Worm (Caenorhabditis elegans): ENCODE measurements around the gene eat-20.

eat-20 gene

DNA sequence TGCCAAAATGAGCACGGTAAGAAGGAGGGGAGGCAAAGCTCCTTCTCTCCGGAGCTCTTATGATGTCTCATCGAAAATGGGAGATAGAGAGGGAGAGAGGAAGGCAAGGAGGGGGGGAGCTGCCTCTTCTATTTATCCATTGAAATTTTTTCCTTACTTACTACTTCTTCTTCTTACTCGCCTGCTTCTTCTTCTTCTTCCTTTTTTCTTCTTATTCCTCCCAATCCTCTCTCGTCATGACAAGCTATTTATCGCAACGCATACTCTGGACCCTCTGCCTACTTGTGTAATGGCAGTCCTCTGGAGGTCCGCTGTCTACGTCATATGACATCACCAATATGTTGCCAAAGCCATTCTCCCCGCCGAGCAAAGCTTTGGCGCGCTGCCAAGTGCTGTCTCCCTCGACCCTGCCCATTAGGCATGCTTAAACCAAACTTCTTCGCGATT is 25.4 kb downstream of the eat-20 start:
- TF ChIP-seq hnd-1 (tag; optimal IDR thresholded peaks at IDR 0.05): no peak
- no peak for TF ChIP-seq ama-1 (optimal IDR thresholded peaks at IDR 0.05)
- TF ChIP-seq sea-1 (GFP tag; conservative IDR thresholded peaks at IDR 0.05): no peak
- TF ChIP-seq tra-4 (tag; optimal IDR thresholded peaks at IDR 0.05): no peak
- TF ChIP-seq B0310.2 (tag; optimal IDR thresholded peaks at IDR 0.05): no peak
- peak; percentile 64 for TF ChIP-seq hmg-4 (GFP tag; optimal IDR thresholded peaks at IDR 0.05)
- no peak for TF ChIP-seq tbx-37 (GFP tag; conservative IDR thresholded peaks at IDR 0.05)
- peak; percentile 11 for TF ChIP-seq F13C5.2 (tag; optimal IDR thresholded peaks at IDR 0.05)
- no peak for TF ChIP-seq ets-7 (tag; optimal IDR thresholded peaks at IDR 0.05)

DNA sequence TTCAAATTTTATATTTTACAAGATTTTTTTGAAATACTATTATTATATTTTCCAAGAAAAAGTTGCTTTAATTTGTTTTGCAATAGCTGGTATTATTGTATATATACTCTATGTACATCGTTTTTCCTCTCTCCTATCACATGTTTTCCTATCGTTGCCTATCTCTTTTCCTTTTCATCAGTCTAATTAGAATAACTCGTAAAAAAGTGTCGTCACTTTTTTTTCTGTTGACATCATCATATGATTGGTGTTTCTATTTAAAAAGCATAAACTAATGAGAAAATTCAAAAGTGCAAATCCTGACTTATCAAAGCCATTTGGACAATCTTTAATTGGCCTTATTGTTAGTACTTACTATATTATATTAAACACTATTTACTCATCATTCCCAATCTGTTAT is 26.2 kb downstream of the eat-20 start:
- TF ChIP-seq ceh-13 (GFP tag; optimal IDR thresholded peaks at IDR 0.05): no peak
- TF ChIP-seq ets-7 (tag; optimal IDR thresholded peaks at IDR 0.05): no peak
- no peak for TF ChIP-seq ceh-36 (tag; optimal IDR thresholded peaks at IDR 0.05)
- no peak for TF ChIP-seq scrt-1 (GFP tag; IDR thresholded peaks at IDR 0.05)
- TF ChIP-seq hmbx-1 (tag; optimal IDR thresholded peaks at IDR 0.05): no peak

DNA sequence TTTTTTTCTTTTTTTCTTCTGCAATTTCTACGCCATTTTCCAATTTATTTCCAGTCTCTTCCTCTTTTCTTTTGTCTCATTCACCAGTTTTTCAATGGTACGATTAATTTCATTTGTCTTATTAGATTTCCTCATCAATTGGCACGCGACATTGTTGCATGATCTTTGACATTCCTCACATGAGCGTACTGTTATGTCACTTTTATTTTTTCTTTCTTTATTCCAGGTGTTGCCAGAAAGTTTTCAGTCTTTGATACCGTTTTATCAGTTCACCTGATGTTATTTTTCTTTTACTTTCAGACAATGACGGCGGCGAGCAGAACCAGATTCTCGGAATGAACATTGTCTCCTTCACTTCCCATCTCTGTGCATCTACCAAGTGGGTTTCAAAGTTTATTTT is 27.6 kb downstream of the eat-20 start, which contains the start of the genes olrn-1 and C02C6.14:
Gene olrn-1 (plus strand): TSS at position 301 of the 400 bp plus-strand sequence.
Gene C02C6.14 (plus strand): TSS at position 304 of the 400 bp plus-strand sequence.
- no peak for TF ChIP-seq tra-4 (tag; optimal IDR thresholded peaks at IDR 0.05)
- TF ChIP-seq hnd-1 (tag; optimal IDR thresholded peaks at IDR 0.05): no peak
- no peak for TF ChIP-seq F13C5.2 (tag; optimal IDR thresholded peaks at IDR 0.05)
- no peak for TF ChIP-seq scrt-1 (GFP tag; IDR thresholded peaks at IDR 0.05)
- TF ChIP-seq ceh-13 (GFP tag; optimal IDR thresholded peaks at IDR 0.05): no peak
- TF ChIP-seq hmbx-1 (tag; optimal IDR thresholded peaks at IDR 0.05): no peak
- no peak for TF ChIP-seq ets-7 (tag; optimal IDR thresholded peaks at IDR 0.05)
- no peak for TF ChIP-seq aly-1 (tag; optimal IDR thresholded peaks at IDR 0.05)
- TF ChIP-seq tbx-11 (GFP tag; IDR thresholded peaks at IDR 0.05): no peak
- TF ChIP-seq ama-1 (optimal IDR thresholded peaks at IDR 0.05): no peak
- no peak for TF ChIP-seq hmg-4 (GFP tag; optimal IDR thresholded peaks at IDR 0.05)
- no peak for TF ChIP-seq tbx-37 (GFP tag; conservative IDR thresholded peaks at IDR 0.05)
- TF ChIP-seq sea-1 (GFP tag; conservative IDR thresholded peaks at IDR 0.05): no peak
- TF ChIP-seq B0310.2 (tag; optimal IDR thresholded peaks at IDR 0.05): no peak
- TF ChIP-seq pes-1 (GFP tag; IDR thresholded peaks at IDR 0.05): no peak
- no peak for TF ChIP-seq flt-1 (GFP tag; IDR thresholded peaks at IDR 0.05)
- TF ChIP-seq ceh-36 (tag; optimal IDR thresholded peaks at IDR 0.05): no peak

DNA sequence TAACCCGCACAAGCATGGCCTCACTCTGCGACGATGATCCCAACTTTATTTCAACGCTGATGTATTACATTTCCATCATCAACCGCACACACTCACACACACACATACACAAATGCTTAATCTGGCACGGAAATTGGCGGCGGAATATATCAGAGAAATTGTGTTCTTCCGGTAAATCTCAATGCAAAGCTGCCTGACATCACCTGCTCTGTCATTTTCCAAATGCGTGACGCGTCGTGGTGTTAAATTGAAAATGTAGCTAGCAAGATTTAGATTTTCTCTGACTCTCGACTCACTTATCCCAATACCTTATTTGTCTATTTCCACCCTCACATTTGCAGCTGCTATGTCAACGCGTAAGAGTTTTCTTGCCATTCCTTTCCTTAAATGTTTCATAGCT is 29.5 kb downstream of the eat-20 start:
- TF ChIP-seq hmbx-1 (tag; optimal IDR thresholded peaks at IDR 0.05) (no peak), F13C5.2 (tag; optimal IDR thresholded peaks at IDR 0.05) (no peak), pes-1 (GFP tag; IDR thresholded peaks at IDR 0.05) (no peak), sea-1 (GFP tag; conservative IDR thresholded peaks at IDR 0.05) (no peak), flt-1 (GFP tag; IDR thresholded peaks at IDR 0.05) (no peak), ceh-13 (GFP tag; optimal IDR thresholded peaks at IDR 0.05) (no peak), B0310.2 (tag; optimal IDR thresholded peaks at IDR 0.05) (no peak), tra-4 (tag; optimal IDR thresholded peaks at IDR 0.05) (no peak), ama-1 (optimal IDR thresholded peaks at IDR 0.05) (no peak), hmg-4 (GFP tag; optimal IDR thresholded peaks at IDR 0.05) (no peak), tbx-11 (GFP tag; IDR thresholded peaks at IDR 0.05) (no peak), scrt-1 (GFP tag; IDR thresholded peaks at IDR 0.05) (no peak), ceh-36 (tag; optimal IDR thresholded peaks at IDR 0.05) (no peak), aly-1 (tag; optimal IDR thresholded peaks at IDR 0.05) (no peak), tbx-37 (GFP tag; conservative IDR thresholded peaks at IDR 0.05) (no peak), ets-7 (tag; optimal IDR thresholded peaks at IDR 0.05) (no peak), hnd-1 (tag; optimal IDR thresholded peaks at IDR 0.05) (no peak)

DNA sequence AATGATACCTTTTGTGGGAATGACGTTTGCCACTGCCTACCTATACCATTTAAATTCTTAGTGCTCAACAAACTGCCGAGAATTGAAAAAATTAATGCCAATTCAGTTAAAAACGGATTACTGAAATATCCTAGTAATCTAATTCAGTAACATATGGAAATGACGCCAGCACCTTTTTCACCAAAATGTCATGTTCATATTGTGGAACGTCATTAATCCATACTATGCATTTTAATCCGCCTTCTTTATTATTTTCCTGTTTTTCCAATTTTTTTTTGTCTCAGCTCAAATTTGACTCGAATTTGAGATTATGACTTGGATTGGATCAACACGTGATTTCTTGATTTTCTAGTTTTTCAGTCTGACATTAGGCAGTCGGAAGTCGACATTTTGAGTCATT is 31.6 kb downstream of the eat-20 start:
- TF ChIP-seq ceh-36 (tag; optimal IDR thresholded peaks at IDR 0.05) (peak; percentile 10), hmbx-1 (tag; optimal IDR thresholded peaks at IDR 0.05) (no peak)

DNA sequence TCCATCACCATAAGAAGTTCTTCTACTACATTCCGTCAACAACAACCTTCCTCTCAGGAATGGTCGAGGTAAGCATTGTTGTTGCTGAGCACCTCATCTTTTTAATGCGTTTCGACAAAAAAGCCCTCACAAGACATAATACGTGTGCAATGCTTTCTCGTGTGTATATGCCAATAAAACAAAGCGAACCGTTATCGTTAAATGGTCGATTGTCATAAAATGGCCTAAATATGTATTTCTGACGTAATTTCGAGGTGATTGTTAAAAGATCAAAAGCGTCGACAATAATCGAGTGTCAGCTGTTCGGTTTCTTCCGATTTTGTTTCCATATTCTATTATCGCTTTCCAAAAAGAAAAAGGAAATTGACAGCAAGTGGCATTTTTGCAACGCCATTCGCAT is 34.9 kb downstream of the eat-20 start:
- TF ChIP-seq ets-7 (tag; optimal IDR thresholded peaks at IDR 0.05) (no peak), aly-1 (tag; optimal IDR thresholded peaks at IDR 0.05) (no peak), hmg-4 (GFP tag; optimal IDR thresholded peaks at IDR 0.05) (no peak), tra-4 (tag; optimal IDR thresholded peaks at IDR 0.05) (no peak), scrt-1 (GFP tag; IDR thresholded peaks at IDR 0.05) (no peak), ceh-36 (tag; optimal IDR thresholded peaks at IDR 0.05) (no peak), F13C5.2 (tag; optimal IDR thresholded peaks at IDR 0.05) (no peak), pes-1 (GFP tag; IDR thresholded peaks at IDR 0.05) (no peak)

DNA sequence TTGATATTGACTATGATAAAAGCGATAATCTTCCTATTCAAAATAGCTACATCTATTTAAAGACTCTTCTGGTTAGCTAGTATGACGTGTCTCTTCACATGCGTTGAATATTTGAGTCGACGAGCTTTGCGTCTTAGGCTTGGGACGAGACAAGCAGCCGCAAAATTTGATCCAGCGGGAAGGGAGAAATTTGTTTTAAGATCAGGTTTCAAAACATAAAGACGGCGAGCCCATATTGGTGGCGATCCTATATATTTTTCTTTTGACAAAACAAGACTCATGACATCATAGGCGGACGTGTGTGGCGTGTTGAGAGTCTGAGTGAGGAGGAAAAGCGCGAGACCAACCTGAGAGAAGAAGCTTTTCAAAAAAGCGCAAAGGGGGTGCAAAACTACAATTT is 35.7 kb downstream of the eat-20 start:
- TF ChIP-seq tbx-37 (GFP tag; conservative IDR thresholded peaks at IDR 0.05) (no peak), ets-7 (tag; optimal IDR thresholded peaks at IDR 0.05) (no peak), hnd-1 (tag; optimal IDR thresholded peaks at IDR 0.05) (no peak), scrt-1 (GFP tag; IDR thresholded peaks at IDR 0.05) (no peak), ceh-13 (GFP tag; optimal IDR thresholded peaks at IDR 0.05) (no peak), pes-1 (GFP tag; IDR thresholded peaks at IDR 0.05) (no peak), tbx-11 (GFP tag; IDR thresholded peaks at IDR 0.05) (no peak), aly-1 (tag; optimal IDR thresholded peaks at IDR 0.05) (no peak), sea-1 (GFP tag; conservative IDR thresholded peaks at IDR 0.05) (no peak), F13C5.2 (tag; optimal IDR thresholded peaks at IDR 0.05) (no peak), ama-1 (optimal IDR thresholded peaks at IDR 0.05) (no peak), tra-4 (tag; optimal IDR thresholded peaks at IDR 0.05) (no peak), hmg-4 (GFP tag; optimal IDR thresholded peaks at IDR 0.05) (no peak), hmbx-1 (tag; optimal IDR thresholded peaks at IDR 0.05) (no peak)

DNA sequence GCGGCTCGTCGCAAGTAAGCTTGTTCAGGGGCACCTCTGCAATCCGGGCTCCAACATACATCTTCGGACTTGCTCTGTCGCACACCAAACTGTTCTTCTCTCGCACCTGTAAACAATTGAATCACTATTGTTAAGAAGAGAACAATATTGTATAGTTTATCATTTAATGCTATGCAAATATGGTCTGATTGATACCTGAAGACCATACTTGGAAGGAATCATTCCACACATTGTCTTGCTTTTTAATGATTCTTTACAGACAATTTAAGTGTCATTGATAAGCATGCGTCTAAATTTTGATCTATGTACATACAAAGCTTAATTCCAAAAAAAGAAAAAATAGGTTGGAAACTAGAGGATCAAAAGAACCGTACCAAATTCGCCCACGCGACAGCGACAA is 37.1 kb downstream of the eat-20 start:
- no peak for TF ChIP-seq hmg-4 (GFP tag; optimal IDR thresholded peaks at IDR 0.05)
- TF ChIP-seq ets-7 (tag; optimal IDR thresholded peaks at IDR 0.05): no peak
- TF ChIP-seq ceh-36 (tag; optimal IDR thresholded peaks at IDR 0.05): no peak
- TF ChIP-seq pes-1 (GFP tag; IDR thresholded peaks at IDR 0.05): no peak
- no peak for TF ChIP-seq tbx-11 (GFP tag; IDR thresholded peaks at IDR 0.05)
- no peak for TF ChIP-seq hnd-1 (tag; optimal IDR thresholded peaks at IDR 0.05)
- TF ChIP-seq ceh-13 (GFP tag; optimal IDR thresholded peaks at IDR 0.05): no peak
- TF ChIP-seq F13C5.2 (tag; optimal IDR thresholded peaks at IDR 0.05): no peak
- no peak for TF ChIP-seq tbx-37 (GFP tag; conservative IDR thresholded peaks at IDR 0.05)
- no peak for TF ChIP-seq hmbx-1 (tag; optimal IDR thresholded peaks at IDR 0.05)
- TF ChIP-seq ama-1 (optimal IDR thresholded peaks at IDR 0.05): no peak
- no peak for TF ChIP-seq scrt-1 (GFP tag; IDR thresholded peaks at IDR 0.05)
